Fruit fly (Drosophila melanogaster): ENCODE results near the gene Nmdmc.
A peak's percentile ranks its signal among the peaks of the same experiment; 100 is the strongest.

The Nmdmc gene

dm6 chr3R:9003600-9004223 is 46.6 kb downstream of the Nmdmc start, which contains the start of the genes CG31100 and CG11980 (continued):
- no peak for TF ChIP-seq dimm (GFP tag; IDR thresholded peaks at IDR 0.05)
- TF ChIP-seq rib (GFP tag; IDR thresholded peaks at IDR 0.05): no peak
- TF ChIP-seq jigr1 (GFP tag; IDR thresholded peaks at IDR 0.05): no peak
- no peak for TF ChIP-seq sd (tag; optimal IDR thresholded peaks at IDR 0.05)
- no peak for TF ChIP-seq disco-r (GFP tag; optimal IDR thresholded peaks at IDR 0.05)
- no peak for TF ChIP-seq CG34376 (GFP tag; optimal IDR thresholded peaks at IDR 0.05)
- TF ChIP-seq Neu2 (GFP tag; optimal IDR thresholded peaks at IDR 0.05; ENCODE audit: borderline replicate concordance): no peak
- TF ChIP-seq bowl (GFP tag; IDR thresholded peaks at IDR 0.05): no peak
- peak; percentile 78 for TF ChIP-seq YL-1 (GFP tag; optimal IDR thresholded peaks at IDR 0.05)
- TF ChIP-seq Chrac-16 (GFP tag; optimal IDR thresholded peaks at IDR 0.05): no peak
- TF ChIP-seq gcm (GFP tag; optimal IDR thresholded peaks at IDR 0.05): no peak
- TF ChIP-seq so (GFP tag; IDR thresholded peaks at IDR 0.05): no peak
- TF ChIP-seq MBD-R2 (GFP tag; IDR thresholded peaks at IDR 0.05): peak; percentile 46
- TF ChIP-seq slbo (GFP tag; IDR thresholded peaks at IDR 0.05): no peak
- TF ChIP-seq stwl (tag; optimal IDR thresholded peaks at IDR 0.05): peak; percentile 75
- TF ChIP-seq dmrt11E (tag; optimal IDR thresholded peaks at IDR 0.05): no peak
- no peak for TF ChIP-seq CG3065 (GFP tag; optimal IDR thresholded peaks at IDR 0.05)
- no peak for TF ChIP-seq CG10431 (GFP tag; optimal IDR thresholded peaks at IDR 0.05)
- no peak for TF ChIP-seq CG32767 (GFP tag; IDR thresholded peaks at IDR 0.05)
- TF ChIP-seq CG10959 (GFP tag; IDR thresholded peaks at IDR 0.05): no peak
- peak; percentile 75 for TF ChIP-seq bigmax (GFP tag; optimal IDR thresholded peaks at IDR 0.05)
- no peak for TF ChIP-seq crc (GFP tag; optimal IDR thresholded peaks at IDR 0.05)
- TF ChIP-seq CG10321 (GFP tag; IDR thresholded peaks at IDR 0.05): no peak
- no peak for TF ChIP-seq wdn (GFP tag; IDR thresholded peaks at IDR 0.05)
- no peak for TF ChIP-seq CG9727 (GFP tag; optimal IDR thresholded peaks at IDR 0.05)
- no peak for TF ChIP-seq NC2α (GFP tag; optimal IDR thresholded peaks at IDR 0.05)
- TF ChIP-seq chn (GFP tag; optimal IDR thresholded peaks at IDR 0.05): no peak
- no peak for TF ChIP-seq CG6272 (GFP tag; IDR thresholded peaks at IDR 0.05)
- TF ChIP-seq org-1 (GFP tag; optimal IDR thresholded peaks at IDR 0.05): no peak
- TF ChIP-seq E2f1 (GFP tag; IDR thresholded peaks at IDR 0.05): no peak
- TF ChIP-seq Eip74EF (GFP tag; optimal IDR thresholded peaks at IDR 0.05): no peak
- no peak for TF ChIP-seq zfh1 (GFP tag; IDR thresholded peaks at IDR 0.05)
- no peak for TF ChIP-seq jumu (GFP tag; optimal IDR thresholded peaks at IDR 0.05)
- TF ChIP-seq toy (GFP tag; IDR thresholded peaks at IDR 0.05): no peak
- no peak for TF ChIP-seq CG4854 (GFP tag; optimal IDR thresholded peaks at IDR 0.05)
- TF ChIP-seq schlank (tag; optimal IDR thresholded peaks at IDR 0.05): no peak
- TF ChIP-seq CG34224 (GFP tag; IDR thresholded peaks at IDR 0.05; ENCODE audit: partially characterized antibody): peak; percentile 73
- TF ChIP-seq CG12071 (GFP tag; optimal IDR thresholded peaks at IDR 0.05): no peak
- no peak for TF ChIP-seq kay (GFP tag; optimal IDR thresholded peaks at IDR 0.05)
- no peak for TF ChIP-seq ftz-f1 (GFP tag; optimal IDR thresholded peaks at IDR 0.05)
- TF ChIP-seq C15 (GFP tag; IDR thresholded peaks at IDR 0.05): no peak
- no peak for TF ChIP-seq CG16815 (GFP tag; optimal IDR thresholded peaks at IDR 0.05)
- TF ChIP-seq CG8765 (GFP tag; IDR thresholded peaks at IDR 0.05): no peak
- no peak for TF ChIP-seq CG13775 (GFP tag; optimal IDR thresholded peaks at IDR 0.05)
- TF ChIP-seq insv (GFP tag; optimal IDR thresholded peaks at IDR 0.05): no peak
- no peak for TF ChIP-seq Elba2 (GFP tag; optimal IDR thresholded peaks at IDR 0.05)
- TF ChIP-seq twi (tag; optimal IDR thresholded peaks at IDR 0.05): no peak
- TF ChIP-seq Taf1 (GFP tag; IDR thresholded peaks at IDR 0.05): no peak
- TF ChIP-seq CG17568 (GFP tag; optimal IDR thresholded peaks at IDR 0.05): no peak
- no peak for TF ChIP-seq Gug (GFP tag; IDR thresholded peaks at IDR 0.05)
- no peak for TF ChIP-seq CG13894 (tag; optimal IDR thresholded peaks at IDR 0.05)
- TF ChIP-seq CG33213 (GFP tag; optimal IDR thresholded peaks at IDR 0.05): peak; percentile 33

Measured in whole organism, embryonic.